Fruit fly (Drosophila melanogaster) whole organism, prepupa: ENCODE data around the gene CG10510.

Source experiments
- CG10631 ChIP-seq: fragments of 200-800 bp; sonication (Bioruptor generic); optimal IDR thresholded peaks from 2 replicates; lab custom pipeline; 2016; ENCODE audit warnings: missing biosample characterization, missing genetic modification characterization
- CG10669 ChIP-seq: fragments of 200-800 bp; sonication (Bioruptor generic); optimal IDR thresholded peaks from 3 replicates; lab custom pipeline; 2018; ENCODE audit warnings: missing biosample characterization, mild to moderate bottlenecking, missing genetic modification characterization, moderate library complexity
- CG11294 ChIP-seq: fragments of 200-800 bp; sonication (Bioruptor generic); IDR thresholded peaks from 2 replicates; pipeline ENCODE4 v1.3.6; 2022; ENCODE audit warnings: missing biosample characterization, missing genetic modification characterization
- CG11762 ChIP-seq: fragments of 200-800 bp; sonication (Bioruptor generic); optimal IDR thresholded peaks from 3 replicates; lab custom pipeline; 2016; ENCODE audit warnings: missing biosample characterization, missing genetic modification characterization; ENCODE audit not compliant: insufficient read depth
- CG11902 ChIP-seq: fragments of 200-800 bp; sonication (Bioruptor generic); optimal IDR thresholded peaks from 3 replicates; lab custom pipeline; 2016; ENCODE audit warnings: missing biosample characterization, missing genetic modification characterization
- CG15336 ChIP-seq: fragments of 200-800 bp; sonication (Bioruptor generic); IDR thresholded peaks from 2 replicates; pipeline ENCODE4 v1.3.6; 2022; ENCODE audit warnings: missing biosample characterization, missing genetic modification characterization
- CG1621 ChIP-seq: fragments of 200-800 bp; sonication (Bioruptor generic); optimal IDR thresholded peaks from 3 replicates; lab custom pipeline; 2018; ENCODE audit warnings: missing biosample characterization, mild to moderate bottlenecking, missing genetic modification characterization
- CG31627 ChIP-seq: fragments of 200-800 bp; sonication (Bioruptor generic); optimal IDR thresholded peaks from 3 replicates; lab custom pipeline; 2016; ENCODE audit warnings: missing biosample characterization, missing genetic modification characterization
- CG32006 ChIP-seq: fragments of 200-800 bp; sonication (Bioruptor generic); optimal IDR thresholded peaks from 3 replicates; lab custom pipeline; 2017; ENCODE audit warnings: missing biosample characterization, mild to moderate bottlenecking, missing genetic modification characterization
- CG34406 ChIP-seq: fragments of 200-800 bp; sonication (Bioruptor generic); optimal IDR thresholded peaks from 3 replicates; lab custom pipeline; 2016; ENCODE audit warnings: missing biosample characterization, missing genetic modification characterization
- CG3919 ChIP-seq: fragments of 200-800 bp; sonication (Bioruptor generic); optimal IDR thresholded peaks from 3 replicates; lab custom pipeline; 2016; ENCODE audit warnings: missing biosample characterization, missing genetic modification characterization
- CG6163 ChIP-seq: fragments of 200-800 bp; sonication (Bioruptor generic); IDR thresholded peaks from 3 replicates; pipeline ENCODE4 v1.3.6; 2022; ENCODE audit warnings: missing biosample characterization, missing genetic modification characterization
- CG6276 ChIP-seq: fragments of 200-800 bp; sonication (Bioruptor generic); optimal IDR thresholded peaks from 2 replicates; lab custom pipeline; 2017; ENCODE audit warnings: missing biosample characterization, mild to moderate bottlenecking, missing genetic modification characterization
- CG6808 ChIP-seq: fragments of 200-800 bp; sonication (Bioruptor generic); optimal IDR thresholded peaks from 3 replicates; lab custom pipeline; 2017; ENCODE audit warnings: missing biosample characterization, missing genetic modification characterization, mild to moderate bottlenecking, moderate library complexity, missing genetic modification reagents
- CG6854 ChIP-seq: fragments of 200-800 bp; sonication (Bioruptor generic); optimal IDR thresholded peaks from 2 replicates; lab custom pipeline; 2017; ENCODE audit warnings: missing biosample characterization, mild to moderate bottlenecking, missing genetic modification characterization
- CG7368 ChIP-seq: fragments of 200-800 bp; sonication (Bioruptor generic); optimal IDR thresholded peaks from 3 replicates; lab custom pipeline; 2016; ENCODE audit warnings: missing biosample characterization, missing genetic modification characterization
- CG8119 ChIP-seq: fragments of 200-800 bp; sonication (Bioruptor generic); IDR thresholded peaks from 3 replicates; pipeline ENCODE4 v1.3.6; 2022; ENCODE audit warnings: missing biosample characterization, missing genetic modification characterization
- CG8319 ChIP-seq: fragments of 200-800 bp; sonication (Bioruptor generic); optimal IDR thresholded peaks from 3 replicates; lab custom pipeline; 2016; ENCODE audit warnings: missing biosample characterization, missing genetic modification characterization
- CG8632 ChIP-seq: fragments of 200-800 bp; sonication (Bioruptor generic); optimal IDR thresholded peaks from 3 replicates; lab custom pipeline; 2016; ENCODE audit warnings: missing biosample characterization, missing genetic modification characterization
- CG9139 ChIP-seq: fragments of 200-800 bp; sonication (Bioruptor generic); optimal IDR thresholded peaks from 3 replicates; lab custom pipeline; 2017; ENCODE audit warnings: missing biosample characterization, mild to moderate bottlenecking, missing genetic modification characterization
- Eip75B ChIP-seq: fragments of 200-800 bp; sonication (Bioruptor generic); optimal IDR thresholded peaks from 3 replicates; lab custom pipeline; 2016; ENCODE audit warnings: missing biosample characterization, missing genetic modification characterization
- Eip93F ChIP-seq: fragments of 200-800 bp; sonication (Bioruptor generic); optimal IDR thresholded peaks from 2 replicates; lab custom pipeline; 2016; ENCODE audit warnings: missing biosample characterization, mild to moderate bottlenecking, missing genetic modification characterization
- Ets21C ChIP-seq: fragments of 200-800 bp; sonication (Bioruptor generic); optimal IDR thresholded peaks from 3 replicates; lab custom pipeline; 2016; ENCODE audit warnings: missing biosample characterization, missing genetic modification characterization
- Ets96B ChIP-seq: fragments of 200-800 bp; optimal IDR thresholded peaks from 2 replicates; lab custom pipeline; 2019; ENCODE audit warnings: missing biosample characterization, mild to moderate bottlenecking, missing genetic modification characterization, moderate library complexity
- Gug ChIP-seq: fragments of 200-800 bp; sonication (Bioruptor generic); IDR thresholded peaks from 2 replicates; pipeline ENCODE4 v1.3.6; 2022; ENCODE audit warnings: missing biosample characterization, missing genetic modification characterization
- Hr38 ChIP-seq: sonication (Bioruptor generic); optimal IDR thresholded peaks from 2 replicates; lab custom pipeline; 2016; ENCODE audit warnings: missing biosample characterization, missing genetic modification characterization
- Hr39 ChIP-seq: fragments of 200-800 bp; sonication (Bioruptor generic); optimal IDR thresholded peaks from 2 replicates; lab custom pipeline; 2016; ENCODE audit warnings: missing biosample characterization, missing genetic modification characterization
- Hr4 ChIP-seq: fragments of 200-800 bp; sonication (Bioruptor generic); optimal IDR thresholded peaks from 3 replicates; lab custom pipeline; 2016; ENCODE audit warnings: missing biosample characterization, missing genetic modification characterization
- Met ChIP-seq: fragments of 200-800 bp; sonication (Bioruptor generic); optimal IDR thresholded peaks from 3 replicates; lab custom pipeline; 2016; ENCODE audit warnings: missing biosample characterization, missing genetic modification characterization
- OdsH ChIP-seq: fragments of 200-800 bp; sonication (Bioruptor generic); optimal IDR thresholded peaks from 3 replicates; lab custom pipeline; 2016; ENCODE audit warnings: missing biosample characterization, missing genetic modification characterization
- Smox ChIP-seq: fragments of 200-800 bp; sonication (Bioruptor generic); optimal IDR thresholded peaks from 3 replicates; lab custom pipeline; 2016; ENCODE audit warnings: missing biosample characterization, missing genetic modification characterization
- Sox102F ChIP-seq: fragments of 200-800 bp; sonication (Bioruptor generic); optimal IDR thresholded peaks from 2 replicates; lab custom pipeline; 2016; ENCODE audit warnings: missing biosample characterization, mild to moderate bottlenecking, missing genetic modification characterization
- Sox14 ChIP-seq: fragments of 200-800 bp; sonication (Bioruptor generic); optimal IDR thresholded peaks from 3 replicates; lab custom pipeline; 2016; ENCODE audit warnings: missing biosample characterization, missing genetic modification characterization
- Sox15 ChIP-seq: fragments of 200-800 bp; sonication (Bioruptor generic); optimal IDR thresholded peaks from 3 replicates; lab custom pipeline; 2016; ENCODE audit warnings: missing biosample characterization, missing genetic modification characterization
- achi ChIP-seq: fragments of 200-800 bp; sonication (Bioruptor generic); optimal IDR thresholded peaks from 3 replicates; lab custom pipeline; 2016; ENCODE audit warnings: missing biosample characterization, missing genetic modification characterization
- cyc ChIP-seq: fragments of 200-800 bp; sonication (Bioruptor generic); optimal IDR thresholded peaks from 3 replicates; lab custom pipeline; 2016; ENCODE audit warnings: missing biosample characterization, missing genetic modification characterization
- dac ChIP-seq: fragments of 200-800 bp; sonication (Bioruptor generic); optimal IDR thresholded peaks from 2 replicates; lab custom pipeline; 2017; ENCODE audit warnings: missing biosample characterization, mild to moderate bottlenecking, missing genetic modification characterization
- dsx ChIP-seq: fragments of 200-800 bp; optimal IDR thresholded peaks from 3 replicates; lab custom pipeline; 2019; ENCODE audit warnings: missing biosample characterization, mild to moderate bottlenecking, missing genetic modification characterization, moderate library complexity; ENCODE audit not compliant: poor library complexity, severe bottlenecking
- eg ChIP-seq: fragments of 200-800 bp; sonication (Bioruptor generic); IDR thresholded peaks from 3 replicates; pipeline ENCODE4 v1.3.6; 2022; ENCODE audit warnings: missing biosample characterization, missing genetic modification characterization
- fd85E ChIP-seq: fragments of 200-800 bp; sonication (Bioruptor generic); optimal IDR thresholded peaks from 3 replicates; lab custom pipeline; 2016; ENCODE audit warnings: missing biosample characterization, missing genetic modification characterization
- salr ChIP-seq, 2 experiments: fragments of 200-800 bp; sonication (Bioruptor generic); optimal IDR thresholded peaks; 3 replicates each; lab custom pipeline; 2016 to 2018; ENCODE audit warnings: missing biosample characterization in 2 of 2, missing genetic modification characterization in 2 of 2, mild to moderate bottlenecking in 1 of 2
- spab ChIP-seq: fragments of 200-800 bp; sonication (Bioruptor generic); optimal IDR thresholded peaks from 2 replicates; lab custom pipeline; 2017; ENCODE audit warnings: missing biosample characterization, mild to moderate bottlenecking, missing genetic modification characterization, missing genetic modification reagents
- ss ChIP-seq, 2 experiments: fragments of 200-800 bp; sonication (Bioruptor generic); optimal IDR thresholded peaks; 2 replicates in 1 of 2; 3 replicates in 1 of 2; lab custom pipeline; 2017 to 2018; ENCODE audit warnings: mild to moderate bottlenecking in 2 of 2, missing biosample characterization in 2 of 2, missing genetic modification characterization in 2 of 2, moderate library complexity in 1 of 2
- svp ChIP-seq: fragments of 200-800 bp; sonication (Bioruptor generic); peaks from one replicate; lab custom pipeline; 2016; ENCODE audit warnings: missing biosample characterization, missing genetic modification characterization
- topi ChIP-seq: fragments of 200-800 bp; sonication (Bioruptor generic); optimal IDR thresholded peaks from 3 replicates; lab custom pipeline; 2016; ENCODE audit warnings: missing biosample characterization, missing genetic modification characterization
- vri ChIP-seq: fragments of 200-800 bp; sonication (Bioruptor generic); optimal IDR thresholded peaks from 3 replicates; lab custom pipeline; 2016; ENCODE audit warnings: missing biosample characterization, mild to moderate bottlenecking, missing genetic modification characterization

Gene CG10510

DNA sequence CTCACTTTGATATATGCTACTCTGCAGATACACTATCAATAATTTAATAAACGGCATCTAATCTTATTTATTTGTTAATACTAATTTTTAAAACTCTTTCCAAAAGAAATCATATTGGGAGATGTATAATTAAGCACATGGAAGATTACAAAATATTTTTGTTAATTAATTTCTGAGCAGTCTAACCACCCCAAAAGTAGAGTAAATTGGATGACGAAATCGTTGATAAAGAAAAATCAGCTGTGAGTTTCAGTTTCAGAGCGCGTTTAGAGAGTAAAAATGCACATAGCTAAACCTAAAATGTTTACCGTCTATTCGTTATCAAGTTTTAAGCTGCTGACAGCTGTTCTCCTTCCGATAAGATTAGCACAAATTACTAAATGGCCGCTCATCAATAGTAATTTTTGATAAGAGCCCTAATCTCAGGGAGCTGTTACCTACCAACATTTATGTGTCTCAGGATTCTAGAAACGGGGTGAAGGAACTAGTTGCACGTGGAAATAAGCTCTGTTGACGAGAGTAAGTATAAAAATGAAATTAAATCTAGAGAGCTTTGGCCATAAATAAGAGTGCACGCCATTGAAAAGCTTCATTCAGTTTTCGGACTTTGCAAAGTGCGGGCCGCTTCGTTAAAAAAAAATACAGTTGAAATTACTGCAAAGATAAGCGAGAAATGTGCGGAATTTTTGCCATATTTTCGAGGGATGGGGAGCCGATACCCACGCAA lies 37.2 kb downstream of the CG10510 start, which contains the start of the genes chb and AsnS (continued):
- TF ChIP-seq CG10631 (GFP tag; lab: Kevin White, UChicago) = peak; percentile 79
- peak; percentile 80 for TF ChIP-seq Eip75B (GFP tag; lab: Kevin White, UChicago)
- TF ChIP-seq CG3919 (GFP tag; lab: Kevin White, UChicago) = peak; percentile 61
- peak; percentile 83 for TF ChIP-seq topi (GFP tag; lab: Kevin White, UChicago)
- TF ChIP-seq dac = peak; percentile 39
- TF ChIP-seq CG11762 = peak; percentile 55
- TF ChIP-seq OdsH (GFP tag; lab: Kevin White, UChicago) = peak; percentile 78
- peak; percentile 77 for TF ChIP-seq Sox14 (GFP tag; lab: Kevin White, UChicago)
- peak; percentile 75 for TF ChIP-seq achi
- TF ChIP-seq spab (GFP tag; lab: Kevin White, UChicago) = peak; percentile 43
- TF ChIP-seq CG7368 = peak; percentile 57
- peak; percentile 83 for TF ChIP-seq Hr4
- TF ChIP-seq CG10669 (GFP tag; lab: Kevin White, UChicago) = peak; percentile 71
- peak; percentile 79 for TF ChIP-seq Hr39
- TF ChIP-seq Hr38 (GFP tag; lab: Kevin White, UChicago) = no peak
- TF ChIP-seq CG34406 (GFP tag; lab: Kevin White, UChicago) = peak; percentile 82
- peak; percentile 83 for TF ChIP-seq Smox (GFP tag; lab: Kevin White, UChicago)
- peak; percentile 80 for TF ChIP-seq CG32006 (GFP tag; lab: Kevin White, UChicago)
- TF ChIP-seq salr (GFP tag; optimal IDR thresholded peaks at IDR 0.05; lab: Kevin White, UChicago) = peak; percentile 27 to 69
- TF ChIP-seq CG8319 (GFP tag; lab: Kevin White, UChicago) = peak; percentile 29

DNA sequence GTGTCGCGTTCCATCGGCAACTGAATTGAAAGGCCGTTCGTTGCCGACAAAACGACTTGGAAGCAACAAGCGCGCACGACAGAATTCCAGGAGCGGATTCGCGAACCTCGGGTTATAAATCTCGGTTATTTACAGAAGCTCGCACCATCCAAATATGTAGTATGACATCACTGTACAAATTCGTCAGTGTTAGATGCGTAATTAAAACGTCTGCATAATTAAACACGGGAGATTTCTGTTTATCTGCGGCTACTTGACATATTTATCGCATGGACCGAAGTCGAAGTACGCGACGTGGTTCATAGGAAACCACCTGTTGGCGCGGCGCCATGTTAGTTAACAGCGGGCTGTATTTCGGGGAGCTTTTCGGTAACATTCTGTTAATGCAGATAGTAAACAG lies 38.0 kb downstream of the CG10510 start, which contains the start of gene Ac78C:
Gene Ac78C, minus strand, starts transcription at position 26 of the 400 bp plus-strand sequence.
- TF ChIP-seq CG6808 (peak; percentile 73), CG8319 (GFP tag; lab: Kevin White, UChicago) (peak; percentile 82), spab (GFP tag; lab: Kevin White, UChicago) (peak; percentile 68), dsx (peak; percentile 70), Hr4 (peak; percentile 91), CG8119 (peak; percentile 87), eg (peak; percentile 91), Sox14 (GFP tag; lab: Kevin White, UChicago) (peak; percentile 81), dac (peak; percentile 85), CG8632 (peak; percentile 76), cyc (GFP tag; lab: Kevin White, UChicago) (peak; percentile 87), Sox15 (peak; percentile 77), Gug (GFP tag; lab: Robert Waterston, UW) (peak; percentile 90), CG15336 (GFP tag; lab: Robert Waterston, UW) (peak; percentile 88), Ets21C (GFP tag; lab: Kevin White, UChicago) (peak; percentile 80), CG6854 (GFP tag; lab: Kevin White, UChicago) (peak; percentile 88), CG31627 (peak; percentile 86), CG34406 (GFP tag; lab: Kevin White, UChicago) (peak; percentile 75), Hr38 (GFP tag; lab: Kevin White, UChicago) (peak; percentile 38), Sox102F (peak; percentile 81), Eip75B (GFP tag; lab: Kevin White, UChicago) (peak; percentile 90), CG3919 (GFP tag; lab: Kevin White, UChicago) (peak; percentile 89), CG6276 (GFP tag; lab: Kevin White, UChicago) (peak; percentile 87), svp (GFP tag; lab: Kevin White, UChicago) (peak; percentile 91), CG9139 (peak; percentile 78), achi (peak; percentile 84), CG11902 (GFP tag; lab: Kevin White, UChicago) (peak; percentile 94), OdsH (GFP tag; lab: Kevin White, UChicago) (peak; percentile 86), fd85E (peak; percentile 67), Eip93F (GFP tag; lab: Kevin White, UChicago) (no peak), CG6163 (GFP tag; lab: Robert Waterston, UW) (peak; percentile 92), Ets96B (tag; lab: Kevin White, UChicago) (peak; percentile 83), CG11762 (peak; percentile 79), CG1621 (tag; lab: Kevin White, UChicago) (peak; percentile 78), CG11294 (GFP tag; lab: Robert Waterston, UW) (peak; percentile 82), ss (GFP tag; optimal IDR thresholded peaks at IDR 0.05; lab: Kevin White, UChicago) (peak; percentile 77 to 85), CG32006 (GFP tag; lab: Kevin White, UChicago) (peak; percentile 85), CG10631 (GFP tag; lab: Kevin White, UChicago) (peak; percentile 81), Met (GFP tag; lab: Kevin White, UChicago) (peak; percentile 81), CG10669 (GFP tag; lab: Kevin White, UChicago) (peak; percentile 79), vri (peak; percentile 73)
